Fruit fly (Drosophila melanogaster): ENCODE results near the gene 5PtaseI.

5PtaseI gene

DNA sequence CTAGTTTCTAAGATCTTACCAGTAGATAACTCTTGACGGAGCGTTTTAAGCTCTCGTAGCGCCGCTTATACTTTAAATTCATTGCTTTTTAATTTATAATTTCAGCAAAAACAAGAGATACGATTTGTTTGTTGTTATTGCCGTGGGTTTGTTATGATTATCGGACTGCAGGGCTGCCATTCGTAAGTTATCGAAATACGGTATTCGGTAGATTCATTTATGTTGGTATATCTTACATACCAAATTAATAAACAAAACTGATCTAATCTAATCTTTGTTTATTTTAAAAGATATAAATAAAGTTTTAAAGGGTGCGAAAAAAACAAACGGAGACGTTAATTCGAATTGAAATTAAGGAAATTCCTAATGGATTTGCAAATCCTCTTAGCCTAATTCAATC lies 11.1 kb upstream of the 5PtaseI start, which contains the start of the genes CG31111 and stac (continued):
- TF ChIP-seq sd (tag; optimal IDR thresholded peaks at IDR 0.05) (peak; percentile 14), crc (GFP tag; optimal IDR thresholded peaks at IDR 0.05) (no peak), btn (GFP tag; optimal IDR thresholded peaks at IDR 0.05) (no peak), CG3995 (GFP tag; optimal IDR thresholded peaks at IDR 0.05) (no peak), chm (GFP tag; IDR thresholded peaks at IDR 0.05) (no peak), Fer2 (tag; optimal IDR thresholded peaks at IDR 0.05) (no peak), Dip3 (GFP tag; optimal IDR thresholded peaks at IDR 0.05) (no peak), Sox102F (GFP tag; optimal IDR thresholded peaks at IDR 0.05) (no peak), CG4424 (GFP tag; optimal IDR thresholded peaks at IDR 0.05) (no peak), grn (GFP tag; optimal IDR thresholded peaks at IDR 0.05) (peak; percentile 90), hkb (optimal IDR thresholded peaks at IDR 0.05) (no peak), hkb (GFP tag; IDR thresholded peaks at IDR 0.05) (no peak), Antp (GFP tag; optimal IDR thresholded peaks at IDR 0.05) (no peak), vnd (GFP tag; IDR thresholded peaks at IDR 0.05; ENCODE audit: partially characterized antibody) (no peak), CG16863 (GFP tag; optimal IDR thresholded peaks at IDR 0.05) (no peak), CG6654 (GFP tag; optimal IDR thresholded peaks at IDR 0.05) (no peak), CG7987 (GFP tag; optimal IDR thresholded peaks at IDR 0.05) (no peak), twi (tag; optimal IDR thresholded peaks at IDR 0.05) (no peak), kah (GFP tag; optimal IDR thresholded peaks at IDR 0.05) (no peak), Nf-YB (GFP tag; optimal IDR thresholded peaks at IDR 0.05) (no peak), CG12391 (tag; optimal IDR thresholded peaks at IDR 0.05) (no peak), CG12659 (GFP tag; optimal IDR thresholded peaks at IDR 0.05) (peak; percentile 31), CG14050 (GFP tag; IDR thresholded peaks at IDR 0.05) (no peak), tx (GFP tag; optimal IDR thresholded peaks at IDR 0.05) (no peak), CG1024 (GFP tag; IDR thresholded peaks at IDR 0.05) (no peak), Hr78 (GFP tag; optimal IDR thresholded peaks at IDR 0.05) (no peak), CG13624 (GFP tag; optimal IDR thresholded peaks at IDR 0.05) (no peak), jumu (GFP tag; optimal IDR thresholded peaks at IDR 0.05) (no peak), yki (optimal IDR thresholded peaks at IDR 0.05) (no peak), CG12219 (GFP tag; optimal IDR thresholded peaks at IDR 0.05) (no peak), CG1233 (GFP tag; optimal IDR thresholded peaks at IDR 0.05) (no peak), CG10959 (GFP tag; IDR thresholded peaks at IDR 0.05) (no peak), Nf-YA (GFP tag; IDR thresholded peaks at IDR 0.05) (no peak), gfzf (GFP tag; optimal IDR thresholded peaks at IDR 0.05) (peak; percentile 49), CG15696 (tag; optimal IDR thresholded peaks at IDR 0.05) (no peak), Eip74EF (GFP tag; optimal IDR thresholded peaks at IDR 0.05) (peak in 1 of 2 experiments; percentile 10), YL-1 (GFP tag; optimal IDR thresholded peaks at IDR 0.05) (peak; percentile 38), CG10147 (GFP tag; optimal IDR thresholded peaks at IDR 0.05) (peak; percentile 44), HLHmδ (GFP tag; optimal IDR thresholded peaks at IDR 0.05) (no peak), aop (GFP tag; IDR thresholded peaks at IDR 0.05) (no peak), Bgb (GFP tag; IDR thresholded peaks at IDR 0.05; ENCODE audit: partially characterized antibody) (no peak), onecut (GFP tag; IDR thresholded peaks at IDR 0.05) (no peak), Adf1 (GFP tag; IDR thresholded peaks at IDR 0.05) (no peak), CG7372 (GFP tag; IDR thresholded peaks at IDR 0.05) (no peak), unpg (GFP tag; optimal IDR thresholded peaks at IDR 0.05) (no peak), CG31388 (GFP tag; optimal IDR thresholded peaks at IDR 0.05) (no peak), CG3847 (GFP tag; IDR thresholded peaks at IDR 0.05) (no peak), tap (tag; optimal IDR thresholded peaks at IDR 0.05) (no peak), esg (GFP tag; conservative IDR thresholded peaks at IDR 0.05) (no peak), fd96Cb (tag; optimal IDR thresholded peaks at IDR 0.05) (no peak), nerfin-1 (tag; optimal IDR thresholded peaks at IDR 0.05) (no peak), Hey (tag; optimal IDR thresholded peaks at IDR 0.05) (no peak)
